Fruit fly (Drosophila melanogaster): Measurements from ENCODE around the gene CG43760.

DNA sequence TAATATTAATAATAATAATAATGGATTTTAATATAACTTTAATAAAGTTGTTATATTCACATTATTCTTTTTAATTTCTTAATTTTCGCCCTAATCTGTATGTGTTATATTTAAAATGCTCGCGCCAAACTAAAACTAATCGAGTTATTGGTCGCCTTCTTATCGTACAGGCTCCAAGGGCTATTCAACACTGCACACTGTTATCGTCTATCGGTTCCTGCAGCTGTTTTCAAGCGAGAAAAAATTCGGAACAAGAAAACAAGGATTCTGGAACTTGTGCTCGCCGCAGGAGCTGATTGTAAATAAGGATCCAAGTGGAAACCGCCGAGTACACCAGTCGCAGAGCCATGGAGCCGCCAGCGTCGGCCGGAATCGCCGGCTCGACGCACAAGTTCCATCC is 12.6 kb downstream of the CG43760 start, which contains the start of gene CG3793:
- no peak for TF ChIP-seq OdsH (GFP tag; optimal IDR thresholded peaks at IDR 0.05)
- no peak for TF ChIP-seq Sox102F (GFP tag; optimal IDR thresholded peaks at IDR 0.05)
- no peak for TF ChIP-seq Gug (GFP tag; IDR thresholded peaks at IDR 0.05)
- TF ChIP-seq CG8319 (GFP tag; optimal IDR thresholded peaks at IDR 0.05) = no peak
- TF ChIP-seq Hr39 (GFP tag; optimal IDR thresholded peaks at IDR 0.05) = no peak
- no peak for TF ChIP-seq vri (GFP tag; optimal IDR thresholded peaks at IDR 0.05)
- no peak for TF ChIP-seq lz (GFP tag; optimal IDR thresholded peaks at IDR 0.05)
- TF ChIP-seq svp (GFP tag) = no peak
- TF ChIP-seq CG8632 (GFP tag; optimal IDR thresholded peaks at IDR 0.05) = no peak

All from whole organism, prepupa.